Fruit fly (Drosophila melanogaster): ENCODE results near the gene REG.

- TF ChIP-seq toe (GFP tag; optimal IDR thresholded peaks at IDR 0.05): no peak
- TF ChIP-seq Hr96 (GFP tag; optimal IDR thresholded peaks at IDR 0.05): no peak
- TF ChIP-seq CG7045 (GFP tag; optimal IDR thresholded peaks at IDR 0.05): no peak
- no peak for TF ChIP-seq CG33017 (tag; optimal IDR thresholded peaks at IDR 0.05)
- TF ChIP-seq pad (GFP tag; optimal IDR thresholded peaks at IDR 0.05): no peak
- no peak for TF ChIP-seq CG5204 (GFP tag; optimal IDR thresholded peaks at IDR 0.05)
- no peak for TF ChIP-seq bab1 (GFP tag; optimal IDR thresholded peaks at IDR 0.05)
- no peak for TF ChIP-seq CG7101 (tag; optimal IDR thresholded peaks at IDR 0.05)
Measured at dm6 chrX:13236516-13237245, 24.6 kb downstream of the REG start, which contains the start of gene CG32639.
